Fruit fly (Drosophila melanogaster): ENCODE measurements around the gene CRAT.

DNA sequence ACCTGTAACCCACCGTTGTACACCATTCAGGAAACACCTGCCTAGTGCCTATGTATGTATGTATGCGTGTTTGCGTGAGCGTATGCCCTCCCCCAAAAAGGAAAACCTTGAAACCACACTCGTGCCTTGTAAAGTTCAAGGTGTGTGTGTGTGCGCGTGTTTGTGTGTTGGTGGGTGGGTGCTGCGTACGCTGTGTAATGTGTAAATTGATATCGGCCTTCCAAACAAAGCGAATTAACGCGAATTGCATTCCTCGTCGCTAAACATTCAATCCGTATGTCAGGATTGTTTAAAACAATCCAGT is 7.6 kb upstream of the CRAT start:
- TF ChIP-seq CG7101 (tag; optimal IDR thresholded peaks at IDR 0.05) (no peak), ovo (GFP tag; optimal IDR thresholded peaks at IDR 0.05) (no peak), pad (GFP tag; optimal IDR thresholded peaks at IDR 0.05) (no peak), cnc (optimal IDR thresholded peaks at IDR 0.05) (no peak), CG5204 (GFP tag; optimal IDR thresholded peaks at IDR 0.05) (no peak), kay (GFP tag; ENCODE audit: borderline replicate concordance) (no peak), CG14711 (tag; optimal IDR thresholded peaks at IDR 0.05) (no peak), CG12768 (GFP tag; optimal IDR thresholded peaks at IDR 0.05) (no peak), CG1620 (GFP tag; optimal IDR thresholded peaks at IDR 0.05) (no peak), toe (GFP tag; optimal IDR thresholded peaks at IDR 0.05) (no peak), bab1 (GFP tag; optimal IDR thresholded peaks at IDR 0.05) (no peak), tj (GFP tag; optimal IDR thresholded peaks at IDR 0.05) (no peak), Hr96 (GFP tag; optimal IDR thresholded peaks at IDR 0.05) (no peak), CG7045 (GFP tag; optimal IDR thresholded peaks at IDR 0.05) (no peak)
